Worm (Caenorhabditis elegans): ENCODE data around the gene B0294.1.

DNA sequence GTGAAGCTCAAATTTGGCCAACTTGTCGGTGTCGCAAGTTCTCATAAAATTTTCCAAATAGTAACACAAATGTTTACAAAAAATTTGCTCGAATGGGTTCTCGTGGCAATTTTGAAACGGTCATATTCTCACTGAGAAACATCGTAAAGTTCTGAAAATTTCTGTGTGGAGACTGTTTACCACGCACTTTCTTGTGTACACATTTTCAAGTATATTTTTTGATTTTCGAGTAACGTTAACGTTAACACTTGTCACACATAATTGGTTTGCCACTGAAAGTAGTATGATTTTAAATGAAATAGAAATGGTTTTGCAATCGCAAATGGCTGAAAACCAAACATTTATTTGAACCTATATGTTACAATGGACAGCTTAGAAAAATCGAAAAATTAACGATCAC lies 6.3 kb downstream of the B0294.1 start:
- TF ChIP-seq nfya-1 (tag; optimal IDR thresholded peaks at IDR 0.05; ENCODE audit: borderline replicate concordance, insufficient read depth) (no peak), snpc-4 (GFP tag; optimal IDR thresholded peaks at IDR 0.05) (no peak), snpc-4 (tag; optimal IDR thresholded peaks at IDR 0.05) (no peak), egrh-3 (GFP tag; IDR thresholded peaks at IDR 0.05) (no peak), ekl-4 (GFP tag; IDR thresholded peaks at IDR 0.05) (no peak), unc-62 (GFP tag; optimal IDR thresholded peaks at IDR 0.05) (no peak), F57C9.4 (tag; optimal IDR thresholded peaks at IDR 0.05) (no peak), ama-1 (optimal IDR thresholded peaks at IDR 0.05) (no peak), ama-1 (GFP tag; optimal IDR thresholded peaks at IDR 0.05) (no peak), mel-28 (tag; optimal IDR thresholded peaks at IDR 0.05; ENCODE audit: borderline replicate concordance) (no peak), him-1 (tag; optimal IDR thresholded peaks at IDR 0.05) (no peak)

Data from whole organism, young adult.